Fruit fly (Drosophila melanogaster): ENCODE data around the gene CG33099.

The CG33099 gene

dm6 chr3R:22524344-22525072, 5.9 kb downstream of the CG33099 start (continued):
- TF ChIP-seq CG10565 (GFP tag; optimal IDR thresholded peaks at IDR 0.05) (no peak), dmrt11E (tag; optimal IDR thresholded peaks at IDR 0.05) (peak; percentile 29), CG2889 (GFP tag; IDR thresholded peaks at IDR 0.05) (no peak), CG12071 (GFP tag; optimal IDR thresholded peaks at IDR 0.05) (peak; percentile 87), CG17385 (GFP tag; optimal IDR thresholded peaks at IDR 0.05) (peak; percentile 59), gt (GFP tag; IDR thresholded peaks at IDR 0.05) (no peak), CG42726 (GFP tag; IDR thresholded peaks at IDR 0.05; ENCODE audit: partially characterized antibody) (no peak), CG32767 (GFP tag; IDR thresholded peaks at IDR 0.05) (0 out of 2 replicates have a peak, but pooled peaks have one; percentile 6), Pdp1 (GFP tag; optimal IDR thresholded peaks at IDR 0.05) (peak; percentile 35 to 77), CG6254 (GFP tag; optimal IDR thresholded peaks at IDR 0.05) (peak; percentile 53), sqz (GFP tag; optimal IDR thresholded peaks at IDR 0.05) (peak; percentile 86), CG18764 (GFP tag; optimal IDR thresholded peaks at IDR 0.05) (peak; percentile 62), HLHmδ (GFP tag; optimal IDR thresholded peaks at IDR 0.05) (peak; percentile 75), CG30020 (tag; optimal IDR thresholded peaks at IDR 0.05) (no peak), odd (GFP tag; optimal IDR thresholded peaks at IDR 0.05) (peak; percentile 82), HLH4C (GFP tag; IDR thresholded peaks at IDR 0.05; ENCODE audit: partially characterized antibody) (no peak), fd96Cb (tag; optimal IDR thresholded peaks at IDR 0.05) (no peak), CG14014 (GFP tag; IDR thresholded peaks at IDR 0.05) (peak; percentile 38; the same call in 1 of the 2 replicates), pum (GFP tag; optimal IDR thresholded peaks at IDR 0.05) (no peak), CG4820 (GFP tag; optimal IDR thresholded peaks at IDR 0.05) (peak; percentile 29), Aef1 (GFP tag; IDR thresholded peaks at IDR 0.05) (no peak), CG10321 (GFP tag; IDR thresholded peaks at IDR 0.05) (0 out of 2 replicates have a peak, but pooled peaks have one; percentile 21), crp (GFP tag; optimal IDR thresholded peaks at IDR 0.05) (no peak), CG5245 (GFP tag; optimal IDR thresholded peaks at IDR 0.05) (no peak), chm (GFP tag; IDR thresholded peaks at IDR 0.05) (peak; percentile 81), Dref (GFP tag; IDR thresholded peaks at IDR 0.05) (no peak), Ptx1 (GFP tag; IDR thresholded peaks at IDR 0.05) (no peak), br (optimal IDR thresholded peaks at IDR 0.05) (no peak), CG17912 (GFP tag; optimal IDR thresholded peaks at IDR 0.05) (peak; percentile 77), CG10654 (GFP tag; optimal IDR thresholded peaks at IDR 0.05) (peak; percentile 35), aop (GFP tag; IDR thresholded peaks at IDR 0.05) (no peak), gcm (GFP tag; optimal IDR thresholded peaks at IDR 0.05) (peak; percentile 50), pho (GFP tag; optimal IDR thresholded peaks at IDR 0.05) (peak; percentile 27), Meics (GFP tag; optimal IDR thresholded peaks at IDR 0.05) (peak; percentile 5), CG9817 (tag; optimal IDR thresholded peaks at IDR 0.05) (no peak), otp (GFP tag; IDR thresholded peaks at IDR 0.05) (peak; percentile 52; the same call in 1 of the 3 replicates), en (GFP tag; optimal IDR thresholded peaks at IDR 0.05) (peak; percentile 10), CG6689 (GFP tag; IDR thresholded peaks at IDR 0.05) (no peak), Poxn (GFP tag; IDR thresholded peaks at IDR 0.05) (no peak), CG13624 (GFP tag; optimal IDR thresholded peaks at IDR 0.05) (no peak), gsb (GFP tag; IDR thresholded peaks at IDR 0.05) (0 out of 2 replicates have a peak, but pooled peaks have one; percentile 7), row (GFP tag; IDR thresholded peaks at IDR 0.05) (no peak), CG31388 (GFP tag; optimal IDR thresholded peaks at IDR 0.05) (no peak), fru (optimal IDR thresholded peaks at IDR 0.05) (no peak), lilli (GFP tag; optimal IDR thresholded peaks at IDR 0.05) (no peak), CG14667 (GFP tag; IDR thresholded peaks at IDR 0.05) (no peak), prd (optimal IDR thresholded peaks at IDR 0.05) (no peak), prd (GFP tag; IDR thresholded peaks at IDR 0.05) (no peak), CG4617 (GFP tag; optimal IDR thresholded peaks at IDR 0.05; ENCODE audit: borderline replicate concordance) (no peak), nom (GFP tag; optimal IDR thresholded peaks at IDR 0.05) (no peak), CG13894 (tag; optimal IDR thresholded peaks at IDR 0.05) (no peak)

Measured in whole organism, embryonic.